Fruit fly (Drosophila melanogaster): ENCODE measurements around the gene yellow-c.
A peak's percentile ranks its signal among the peaks of the same experiment; 100 is the strongest.

Gene yellow-c

dm6 chr2L:15061368-15061767 lies 26.2 kb downstream of the yellow-c start, which contains the start of the genes solo and vas (continued):
- peak; percentile 27 for TF ChIP-seq lilli (GFP tag; optimal IDR thresholded peaks at IDR 0.05)
- no peak for TF ChIP-seq pnt (GFP tag; optimal IDR thresholded peaks at IDR 0.05)
- TF ChIP-seq dan (GFP tag; IDR thresholded peaks at IDR 0.05): no peak
- TF ChIP-seq B-H2 (GFP tag; optimal IDR thresholded peaks at IDR 0.05): peak; percentile 42
- TF ChIP-seq Ptx1 (GFP tag; IDR thresholded peaks at IDR 0.05): peak; percentile 57
- TF ChIP-seq Sry-β (GFP tag; optimal IDR thresholded peaks at IDR 0.05): peak; percentile 66
- TF ChIP-seq Ssrp (tag; optimal IDR thresholded peaks at IDR 0.05): peak; percentile 61
- peak; percentile 75 for TF ChIP-seq CG8290 (GFP tag; optimal IDR thresholded peaks at IDR 0.05)
- peak; percentile 29 to 84 for TF ChIP-seq CG8290 (tag; optimal IDR thresholded peaks at IDR 0.05)
- TF ChIP-seq Dip3 (GFP tag; optimal IDR thresholded peaks at IDR 0.05): no peak
- peak; percentile 57 for TF ChIP-seq nerfin-1 (tag; optimal IDR thresholded peaks at IDR 0.05)
- TF ChIP-seq grau (tag; optimal IDR thresholded peaks at IDR 0.05): peak; percentile 68
- TF ChIP-seq ranshi (GFP tag; IDR thresholded peaks at IDR 0.05): 0 out of 2 replicates have a peak, but pooled peaks have one; percentile 25
- peak; percentile 59 for TF ChIP-seq Lhr (GFP tag; optimal IDR thresholded peaks at IDR 0.05)
- no peak for TF ChIP-seq tna (GFP tag; IDR thresholded peaks at IDR 0.05; ENCODE audit: partially characterized antibody)
- TF ChIP-seq inv (GFP tag; IDR thresholded peaks at IDR 0.05; ENCODE audit: partially characterized antibody): no peak
- peak; percentile 62 for TF ChIP-seq CG7839 (tag; optimal IDR thresholded peaks at IDR 0.05)
- TF ChIP-seq maf-S (GFP tag; optimal IDR thresholded peaks at IDR 0.05): no peak
- no peak for TF ChIP-seq chn (GFP tag; optimal IDR thresholded peaks at IDR 0.05)
- TF ChIP-seq CG1024 (GFP tag; IDR thresholded peaks at IDR 0.05): peak; percentile 89
- no peak for TF ChIP-seq CG34224 (GFP tag; IDR thresholded peaks at IDR 0.05; ENCODE audit: partially characterized antibody)
- TF ChIP-seq tup (GFP tag; optimal IDR thresholded peaks at IDR 0.05): no peak
- TF ChIP-seq hkb (optimal IDR thresholded peaks at IDR 0.05): no peak
- no peak for TF ChIP-seq hkb (GFP tag; IDR thresholded peaks at IDR 0.05)
- TF ChIP-seq HLH3B (GFP tag; IDR thresholded peaks at IDR 0.05): peak; percentile 41; the same call in 1 of the 2 replicates
- TF ChIP-seq Scr (GFP tag; IDR thresholded peaks at IDR 0.05; ENCODE audit: partially characterized antibody): peak; percentile 24; the same call in 1 of the 2 replicates
- no peak for TF ChIP-seq CG30431 (GFP tag; optimal IDR thresholded peaks at IDR 0.05)
- TF ChIP-seq CG13424 (tag; optimal IDR thresholded peaks at IDR 0.05): peak; percentile 66
- peak; percentile 29 for TF ChIP-seq CG16815 (GFP tag; optimal IDR thresholded peaks at IDR 0.05)
- peak; percentile 66 for TF ChIP-seq vvl (GFP tag; IDR thresholded peaks at IDR 0.05)
- TF ChIP-seq CG17802 (tag; optimal IDR thresholded peaks at IDR 0.05): peak; percentile 93
- TF ChIP-seq CG15479 (GFP tag; optimal IDR thresholded peaks at IDR 0.05): peak; percentile 49
- no peak for TF ChIP-seq Asciz (GFP tag; optimal IDR thresholded peaks at IDR 0.05)
- TF ChIP-seq ap (GFP tag; IDR thresholded peaks at IDR 0.05): 0 out of 2 replicates have a peak, but pooled peaks have one; percentile 14
- peak; percentile 34; the same call in 1 of the 2 replicates for TF ChIP-seq Xrp1 (GFP tag; IDR thresholded peaks at IDR 0.05)
- TF ChIP-seq NfI (GFP tag; optimal IDR thresholded peaks at IDR 0.05): peak; percentile 41
- TF ChIP-seq gcm (GFP tag; optimal IDR thresholded peaks at IDR 0.05): peak; percentile 38
- peak; percentile 65; the same call in 2 of the 3 replicates for TF ChIP-seq Dbx (GFP tag; IDR thresholded peaks at IDR 0.05)
- peak; percentile 73 for TF ChIP-seq phol (tag; optimal IDR thresholded peaks at IDR 0.05)
- no peak for TF ChIP-seq zf30C (GFP tag; optimal IDR thresholded peaks at IDR 0.05)
- TF ChIP-seq fd96Cb (tag; optimal IDR thresholded peaks at IDR 0.05): peak; percentile 39
- peak; percentile 46; the same call in 1 of the 3 replicates for TF ChIP-seq HLH4C (GFP tag; IDR thresholded peaks at IDR 0.05; ENCODE audit: partially characterized antibody)
- TF ChIP-seq dysf (GFP tag; IDR thresholded peaks at IDR 0.05): peak; percentile 47; the same call in 2 of the 3 replicates
- no peak for TF ChIP-seq org-1 (GFP tag; optimal IDR thresholded peaks at IDR 0.05)
- no peak for TF ChIP-seq CG6765 (GFP tag; optimal IDR thresholded peaks at IDR 0.05)
- TF ChIP-seq stwl (tag; optimal IDR thresholded peaks at IDR 0.05): peak; percentile 88
- TF ChIP-seq CG1603 (tag; optimal IDR thresholded peaks at IDR 0.05): peak; percentile 59
- TF ChIP-seq CG15601 (tag; optimal IDR thresholded peaks at IDR 0.05): peak; percentile 59
- peak; percentile 43; the same call in 1 of the 2 replicates for TF ChIP-seq sob (GFP tag; IDR thresholded peaks at IDR 0.05)
- peak; percentile 51; the same call in 1 of the 2 replicates for TF ChIP-seq lmd (GFP tag; IDR thresholded peaks at IDR 0.05)

Data from whole organism, embryonic.